Fruit fly (Drosophila melanogaster) whole organism, embryonic: ENCODE measurements around the gene mRpL33.

Experiments used
- Antp ChIP-seq: fragments of 200-800 bp; sonication (Bioruptor generic); optimal IDR thresholded peaks from 3 replicates; lab custom pipeline; 2016; ENCODE audit warnings: missing biosample characterization, missing genetic modification characterization
- Awh ChIP-seq: fragments of 200-800 bp; sonication (Bioruptor generic); IDR thresholded peaks from 2 replicates; pipeline ENCODE4, ENCODE4 v1.3.6; 2022; ENCODE audit warnings: missing biosample characterization, missing genetic modification characterization
- CG11560 ChIP-seq: fragments of 200-800 bp; sonication (Bioruptor generic); IDR thresholded peaks from 3 replicates; pipeline ENCODE4 v1.3.6; 2022; ENCODE audit warnings: missing biosample characterization, missing genetic modification characterization
- CG12155 ChIP-seq: fragments of 200-800 bp; sonication (Bioruptor generic); optimal IDR thresholded peaks from 3 replicates; lab custom pipeline; 2016; ENCODE audit warnings: missing biosample characterization, missing genetic modification characterization
- CG1233 ChIP-seq: fragments of 200-800 bp; sonication (Bioruptor generic); optimal IDR thresholded peaks from 4 replicates; lab custom pipeline; 2018; ENCODE audit warnings: missing biosample characterization, mild to moderate bottlenecking, missing genetic modification characterization
- CG12659 ChIP-seq: fragments of 200-800 bp; sonication (Bioruptor generic); optimal IDR thresholded peaks from 3 replicates; lab custom pipeline; 2017; ENCODE audit warnings: mild to moderate bottlenecking, missing biosample characterization, missing genetic modification reagents, missing genetic modification characterization
- CG13287 ChIP-seq: fragments of 200-800 bp; sonication (Bioruptor generic); IDR thresholded peaks from 2 replicates; pipeline ENCODE4 v1.3.6; 2022; ENCODE audit warnings: missing biosample characterization, missing genetic modification characterization; ENCODE audit not compliant: partially characterized antibody
- CG15514 ChIP-seq: fragments of 200-800 bp; sonication (Bioruptor generic); optimal IDR thresholded peaks from 3 replicates; lab custom pipeline; 2017; ENCODE audit warnings: missing biosample characterization, missing genetic modification characterization, mild to moderate bottlenecking, moderate library complexity, missing genetic modification reagents
- CG1603 ChIP-seq: fragments of 200-800 bp; sonication (Bioruptor generic); optimal IDR thresholded peaks from 2 replicates; lab custom pipeline; 2019; ENCODE audit warnings: missing biosample characterization, mild to moderate bottlenecking, missing genetic modification characterization, moderate library complexity
- CG1792 ChIP-seq: fragments of 200-800 bp; sonication (Bioruptor generic); optimal IDR thresholded peaks from 2 replicates; lab custom pipeline; 2016; ENCODE audit warnings: missing biosample characterization, missing genetic modification characterization
- CG18011 ChIP-seq: fragments of 200-800 bp; sonication (Bioruptor generic); optimal IDR thresholded peaks from 2 replicates; lab custom pipeline; 2017; ENCODE audit warnings: missing biosample characterization, missing genetic modification characterization, mild to moderate bottlenecking, moderate library complexity, missing genotype
- CG18262 ChIP-seq: fragments of 200-800 bp; optimal IDR thresholded peaks from 3 replicates; lab custom pipeline; 2019; ENCODE audit warnings: missing biosample characterization, mild to moderate bottlenecking, missing genetic modification characterization, moderate library complexity
- CG18476 ChIP-seq: fragments of 200-800 bp; sonication (Bioruptor generic); optimal IDR thresholded peaks from 2 replicates; lab custom pipeline; 2016; ENCODE audit warnings: missing biosample characterization, mild to moderate bottlenecking, missing genetic modification characterization
- CG2678 ChIP-seq: fragments of 200-800 bp; sonication (Bioruptor generic); optimal IDR thresholded peaks from 3 replicates; lab custom pipeline; 2019; ENCODE audit warnings: missing biosample characterization, mild to moderate bottlenecking, missing genetic modification characterization, moderate library complexity
- CG3065 ChIP-seq: fragments of 200-800 bp; sonication (Bioruptor generic); optimal IDR thresholded peaks from 2 replicates; lab custom pipeline; 2016; ENCODE audit warnings: missing biosample characterization, missing genetic modification characterization
- CG31388 ChIP-seq: fragments of 200-800 bp; sonication (Bioruptor generic); optimal IDR thresholded peaks from 2 replicates; lab custom pipeline; 2016; ENCODE audit warnings: missing biosample characterization, missing genetic modification characterization
- CG3726 ChIP-seq: fragments of 200-800 bp; sonication (Bioruptor generic); IDR thresholded peaks from 3 replicates; pipeline ENCODE4, ENCODE4 v1.3.6; 2022; ENCODE audit warnings: missing biosample characterization, missing genetic modification characterization
- CG3847 ChIP-seq: fragments of 200-800 bp; sonication (Bioruptor generic); IDR thresholded peaks from 2 replicates; pipeline ENCODE4 v1.3.6; 2022; ENCODE audit warnings: missing biosample characterization, missing genetic modification characterization
- CG4404 ChIP-seq: fragments of 200-800 bp; sonication (Bioruptor generic); IDR thresholded peaks from 2 replicates; pipeline ENCODE4 v1.3.6; 2022; ENCODE audit warnings: missing biosample characterization, missing genetic modification characterization
- CG4820 ChIP-seq: fragments of 200-800 bp; sonication (Bioruptor generic); optimal IDR thresholded peaks from 3 replicates; lab custom pipeline; 2016; ENCODE audit warnings: missing biosample characterization, missing genetic modification characterization
- CG7271 ChIP-seq: fragments of 200-800 bp; sonication (Bioruptor generic); optimal IDR thresholded peaks from 2 replicates; lab custom pipeline; 2018; ENCODE audit warnings: missing biosample characterization, mild to moderate bottlenecking, missing genetic modification characterization, moderate library complexity
- CG7357 ChIP-seq: fragments of 200-800 bp; sonication (Bioruptor generic); IDR thresholded peaks from 3 replicates; pipeline ENCODE4 v1.3.6; 2022; ENCODE audit warnings: missing biosample characterization, missing genetic modification characterization
- CG9797 ChIP-seq: fragments of 200-800 bp; sonication (Bioruptor generic); optimal IDR thresholded peaks from 3 replicates; lab custom pipeline; 2018; ENCODE audit warnings: missing biosample characterization, mild to moderate bottlenecking, missing genetic modification characterization
- E2f2 ChIP-seq: fragments of 200-800 bp; sonication (Bioruptor generic); IDR thresholded peaks from 2 replicates; pipeline ENCODE4 v1.3.6; 2022; ENCODE audit warnings: missing biosample characterization, missing genetic modification characterization
- H2.0 ChIP-seq: fragments of 200-800 bp; sonication (Bioruptor generic); IDR thresholded peaks from 2 replicates; pipeline ENCODE4 v1.3.6; 2022; ENCODE audit warnings: missing biosample characterization, missing genetic modification characterization
- Med ChIP-seq: fragments of 200-800 bp; sonication (Bioruptor generic); peaks from one replicate; lab custom pipeline; 2016; ENCODE audit warnings: missing biosample characterization, missing genetic modification characterization, mild to moderate bottlenecking, inconsistent platforms, moderate library complexity
- Myb ChIP-seq: fragments of 200-800 bp; sonication (Bioruptor generic); optimal IDR thresholded peaks from 2 replicates; lab custom pipeline; 2016; ENCODE audit warnings: missing biosample characterization, missing genetic modification characterization
- NC2β ChIP-seq: fragments of 200-800 bp; sonication (Bioruptor generic); optimal IDR thresholded peaks from 2 replicates; lab custom pipeline; 2016; ENCODE audit warnings: missing biosample characterization, missing genetic modification characterization
- Oli ChIP-seq: fragments of 200-800 bp; sonication (Bioruptor generic); optimal IDR thresholded peaks from 2 replicates; lab custom pipeline; 2018; ENCODE audit warnings: missing biosample characterization, mild to moderate bottlenecking, missing genetic modification characterization, moderate library complexity
- Optix ChIP-seq: fragments of 200-800 bp; sonication (Bioruptor generic); IDR thresholded peaks from 3 replicates; pipeline ENCODE4 v1.3.6; 2022; ENCODE audit warnings: missing biosample characterization, missing genetic modification characterization
- Rfx ChIP-seq: fragments of 200-800 bp; sonication (Bioruptor generic); IDR thresholded peaks from 2 replicates; pipeline ENCODE4 v1.3.6; 2022; ENCODE audit warnings: missing biosample characterization, missing genetic modification characterization
- Sox100B ChIP-seq: fragments of 200-800 bp; sonication (Bioruptor generic); optimal IDR thresholded peaks from 3 replicates; lab custom pipeline; 2018; ENCODE audit warnings: missing biosample characterization, mild to moderate bottlenecking, missing genetic modification characterization
- Sry-β ChIP-seq: fragments of 200-800 bp; sonication (Bioruptor generic); optimal IDR thresholded peaks from 2 replicates; lab custom pipeline; 2018; ENCODE audit warnings: missing biosample characterization, mild to moderate bottlenecking, missing genetic modification characterization, moderate library complexity
- Taf1 ChIP-seq: fragments of 200-800 bp; sonication (Bioruptor generic); IDR thresholded peaks from 2 replicates; pipeline ENCODE4 v1.3.6; 2022; ENCODE audit warnings: missing biosample characterization, missing genetic modification characterization
- Trl ChIP-seq, 3 experiments: fragments of >200 bp in 2 of 3; fragments of 200-800 bp in 1 of 3; sonication (Bioruptor generic) in 1 of 3; optimal IDR thresholded peaks; 2 replicates in 1 of 3; 3 replicates in 2 of 3; lab custom pipeline; 2016 to 2017; ENCODE audit warnings: missing biosample characterization in 1 of 3, missing genetic modification characterization in 1 of 3
- Xrp1 ChIP-seq: fragments of 200-800 bp; sonication (Bioruptor generic); IDR thresholded peaks from 2 replicates; pipeline ENCODE4 v1.3.6; 2022; ENCODE audit warnings: missing biosample characterization, missing genetic modification characterization
- bcd ChIP-seq: fragments of 200-800 bp; sonication (Bioruptor generic); optimal IDR thresholded peaks from 2 replicates; lab custom pipeline; 2017; ENCODE audit warnings: missing biosample characterization, mild to moderate bottlenecking, missing genetic modification characterization
- btn ChIP-seq: fragments of 200-800 bp; sonication (Bioruptor generic); optimal IDR thresholded peaks from 2 replicates; lab custom pipeline; 2016; ENCODE audit warnings: missing biosample characterization, missing genetic modification characterization
- eve ChIP-seq, 2 experiments: fragments of >200 bp; optimal IDR thresholded peaks; 2 replicates each; lab custom pipeline; 2017; ENCODE audit warnings: missing biosample characterization in 2 of 2, missing genetic modification characterization in 2 of 2
- inv ChIP-seq: fragments of 200-800 bp; sonication (Bioruptor generic); IDR thresholded peaks from 2 replicates; pipeline ENCODE4 v1.3.6; 2022; ENCODE audit warnings: missing biosample characterization, missing genetic modification characterization; ENCODE audit not compliant: partially characterized antibody
- kni ChIP-seq: fragments of 200-800 bp; sonication (Bioruptor generic); optimal IDR thresholded peaks from 3 replicates; lab custom pipeline; 2017; ENCODE audit warnings: mild to moderate bottlenecking, missing biosample characterization, missing genetic modification reagents, missing genetic modification characterization
- mirr ChIP-seq: fragments of 200-800 bp; sonication (Bioruptor generic); optimal IDR thresholded peaks from 3 replicates; lab custom pipeline; 2018; ENCODE audit warnings: missing biosample characterization, mild to moderate bottlenecking, missing genetic modification characterization
- org-1 ChIP-seq: fragments of 200-800 bp; sonication (Bioruptor generic); optimal IDR thresholded peaks from 2 replicates; lab custom pipeline; 2017; ENCODE audit warnings: missing biosample characterization, missing genetic modification characterization
- pnt ChIP-seq: fragments of 200-800 bp; sonication (Bioruptor generic); optimal IDR thresholded peaks from 3 replicates; lab custom pipeline; 2016; ENCODE audit warnings: missing biosample characterization, missing genetic modification characterization
- rib ChIP-seq: fragments of 200-800 bp; sonication (Bioruptor generic); IDR thresholded peaks from 2 replicates; pipeline ENCODE4 v1.3.6; 2022; ENCODE audit warnings: missing biosample characterization, missing genetic modification characterization
- seq ChIP-seq: fragments of 200-800 bp; sonication (Bioruptor generic); IDR thresholded peaks from 2 replicates; pipeline ENCODE4 v1.3.6; 2022; ENCODE audit warnings: missing biosample characterization, missing genetic modification characterization
- slp2 ChIP-seq: fragments of 200-800 bp; sonication (Bioruptor generic); optimal IDR thresholded peaks from 2 replicates; lab custom pipeline; 2016; ENCODE audit warnings: missing biosample characterization, missing genetic modification characterization
- sob ChIP-seq: fragments of 200-800 bp; sonication (Bioruptor generic); IDR thresholded peaks from 2 replicates; pipeline ENCODE4 v1.3.6; 2022; ENCODE audit warnings: missing biosample characterization, missing genetic modification characterization
- twi ChIP-seq: fragments of 200-800 bp; optimal IDR thresholded peaks from 2 replicates; lab custom pipeline; 2019; ENCODE audit warnings: missing biosample characterization, mild to moderate bottlenecking, missing genetic modification characterization, moderate library complexity
- vvl ChIP-seq: fragments of 200-800 bp; sonication (Bioruptor generic); IDR thresholded peaks from 2 replicates; pipeline ENCODE4 v1.3.6; 2022; ENCODE audit warnings: missing biosample characterization, missing genetic modification characterization
- zfh1 ChIP-seq: fragments of 200-800 bp; sonication (Bioruptor generic); IDR thresholded peaks from 3 replicates; pipeline ENCODE4 v1.3.6; 2022; ENCODE audit warnings: missing biosample characterization, missing genetic modification characterization

Gene mRpL33

dm6 chrX:4324781-4325180, 2.8 kb upstream of the mRpL33 start (continued):
- TF ChIP-seq zfh1 (GFP tag; lab: Robert Waterston, UW) (peak; percentile 99), pnt (GFP tag; lab: Kevin White, UChicago) (peak; percentile 97), bcd (GFP tag; lab: Kevin White, UChicago) (peak; percentile 99), rib (peak; percentile 99), CG3847 (GFP tag; lab: Robert Waterston, UW) (peak; percentile 99), CG1792 (GFP tag; lab: Kevin White, UChicago) (peak; percentile 98), inv (no peak), Optix (GFP tag; lab: Robert Waterston, UW) (peak; percentile 98), CG9797 (GFP tag; lab: Kevin White, UChicago) (peak; percentile 43), CG12155 (GFP tag; lab: Kevin White, UChicago) (peak; percentile 98), CG31388 (GFP tag; lab: Kevin White, UChicago) (peak; percentile 97), CG18476 (GFP tag; lab: Kevin White, UChicago) (peak; percentile 94), org-1 (GFP tag; lab: Kevin White, UChicago) (peak; percentile 98), CG3726 (peak; percentile 98), CG18262 (tag; lab: Kevin White, UChicago) (peak; percentile 91), CG1603 (tag; lab: Kevin White, UChicago) (peak; percentile 98), eve (GFP tag; optimal IDR thresholded peaks at IDR 0.05; lab: Kevin White, UChicago) (peak in 1 of 2 experiments; percentile 96), NC2β (GFP tag; lab: Kevin White, UChicago) (peak; percentile 96), CG18011 (peak; percentile 91), CG3065 (peak; percentile 95), Awh (peak; percentile 99), CG11560 (tag; lab: Robert Waterston, UW) (peak; percentile 94), btn (peak; percentile 94), CG4404 (peak; percentile 96), Myb (GFP tag; lab: Kevin White, UChicago) (peak; percentile 92), Oli (tag; lab: Kevin White, UChicago) (peak; percentile 98), mirr (GFP tag; lab: Kevin White, UChicago) (peak; percentile 100), twi (tag; lab: Kevin White, UChicago) (peak; percentile 93), CG13287 (GFP tag; lab: Robert Waterston, UW) (peak; percentile 58), CG12659 (peak; percentile 98), CG7357 (GFP tag; lab: Robert Waterston, UW) (peak; percentile 97), Sry-β (GFP tag; lab: Kevin White, UChicago) (no peak), CG2678 (peak; percentile 99), E2f2 (GFP tag; lab: Robert Waterston, UW) (peak; percentile 88), Trl (optimal IDR thresholded peaks at IDR 0.05; lab: Kevin White, UChicago) (peak; percentile 47 to 90), Trl (GFP tag; optimal IDR thresholded peaks at IDR 0.05; lab: Kevin White, UChicago) (peak; percentile 97), Xrp1 (GFP tag; lab: Robert Waterston, UW) (peak; percentile 98), Rfx (GFP tag; lab: Robert Waterston, UW) (peak; percentile 100), kni (GFP tag; lab: Kevin White, UChicago) (peak; percentile 86), slp2 (GFP tag; lab: Kevin White, UChicago) (peak; percentile 97), H2.0 (GFP tag; lab: Robert Waterston, UW) (peak; percentile 99), seq (GFP tag; lab: Robert Waterston, UW) (peak; percentile 99), CG4820 (GFP tag; lab: Kevin White, UChicago) (peak; percentile 97), vvl (GFP tag; lab: Robert Waterston, UW) (peak; percentile 99), Taf1 (peak; percentile 99), Med (GFP tag; lab: Kevin White, UChicago) (peak; percentile 100), CG1233 (GFP tag; lab: Kevin White, UChicago) (peak; percentile 97), CG7271 (tag; lab: Kevin White, UChicago) (peak; percentile 76), sob (GFP tag; lab: Robert Waterston, UW) (peak; percentile 99), Sox100B (peak; percentile 93), CG15514 (GFP tag; lab: Kevin White, UChicago) (peak; percentile 94), Antp (peak; percentile 98)
